Fruit fly (Drosophila melanogaster): Measurements from ENCODE around the gene Rala.
A peak's percentile ranks its signal among the peaks of the same experiment; 100 is the strongest.

The Rala gene

DNA sequence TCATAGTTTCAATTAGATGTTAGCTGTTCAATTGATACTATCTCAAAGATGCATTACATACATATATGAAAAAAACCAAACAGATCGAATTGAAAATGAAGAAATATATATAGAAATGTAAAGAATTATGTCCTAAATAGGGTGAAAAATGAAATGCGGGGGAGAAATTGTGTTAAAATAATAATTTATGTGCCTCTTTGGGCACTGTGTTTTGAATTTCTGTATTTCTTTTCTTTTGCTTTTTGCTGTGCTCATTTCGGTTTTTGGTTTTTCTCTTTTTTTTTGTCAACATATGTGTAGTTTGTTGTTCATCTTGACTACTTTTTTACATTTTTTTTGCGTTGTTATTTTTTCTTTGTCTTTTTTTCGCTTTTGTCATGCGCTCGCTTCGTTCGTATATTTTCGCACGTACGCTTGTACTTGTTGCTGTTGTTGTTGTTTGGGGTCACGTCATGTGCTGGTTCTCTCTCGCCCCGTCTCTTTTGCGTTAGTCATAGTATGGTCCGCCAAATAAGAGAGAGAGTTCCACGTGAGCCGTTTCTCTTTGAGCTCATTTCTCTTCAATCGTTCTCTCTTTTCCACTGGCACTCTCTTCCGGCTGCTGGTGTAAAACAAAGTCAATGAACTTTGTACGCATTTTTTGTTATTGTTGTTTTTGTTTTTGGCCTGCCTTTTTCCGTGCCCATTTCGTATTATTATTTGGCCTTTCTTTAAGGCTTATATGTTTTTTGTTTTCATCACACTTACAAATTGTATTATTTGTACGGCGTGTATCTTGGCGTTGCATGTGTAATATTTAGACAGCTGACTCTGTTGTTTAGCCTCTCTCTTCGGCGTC is 24.1 kb downstream of the Rala start (continued):
- TF ChIP-seq tll (GFP tag; optimal IDR thresholded peaks at IDR 0.05) = no peak
- TF ChIP-seq Med (GFP tag) = peak; percentile 41
- TF ChIP-seq ab (GFP tag; optimal IDR thresholded peaks at IDR 0.05) = no peak
- TF ChIP-seq sd (tag; optimal IDR thresholded peaks at IDR 0.05) = no peak
- TF ChIP-seq Mrtf (GFP tag; IDR thresholded peaks at IDR 0.05) = no peak
- TF ChIP-seq Atf3 (GFP tag; optimal IDR thresholded peaks at IDR 0.05) = no peak
- no peak for TF ChIP-seq cwo (GFP tag; optimal IDR thresholded peaks at IDR 0.05)
- peak; percentile 94 for TF ChIP-seq CG4360 (GFP tag; IDR thresholded peaks at IDR 0.05)
- TF ChIP-seq CG7839 (tag; optimal IDR thresholded peaks at IDR 0.05) = peak; percentile 36
- no peak for TF ChIP-seq grn (GFP tag; optimal IDR thresholded peaks at IDR 0.05)
- TF ChIP-seq Hand (GFP tag; optimal IDR thresholded peaks at IDR 0.05) = no peak
- peak; percentile 22; the same call in 1 of the 4 replicates for TF ChIP-seq Dll (GFP tag; IDR thresholded peaks at IDR 0.05; ENCODE audit: partially characterized antibody)
- TF ChIP-seq CG34376 (GFP tag; optimal IDR thresholded peaks at IDR 0.05) = peak; percentile 34
- TF ChIP-seq dm (GFP tag; optimal IDR thresholded peaks at IDR 0.05) = no peak
- no peak for TF ChIP-seq Neu2 (GFP tag; optimal IDR thresholded peaks at IDR 0.05; ENCODE audit: borderline replicate concordance)
- no peak for TF ChIP-seq corto (GFP tag; optimal IDR thresholded peaks at IDR 0.05)
- no peak for TF ChIP-seq zf30C (GFP tag; optimal IDR thresholded peaks at IDR 0.05)
- peak; percentile 64 for TF ChIP-seq sqz (GFP tag; optimal IDR thresholded peaks at IDR 0.05)
- TF ChIP-seq CG15601 (tag; optimal IDR thresholded peaks at IDR 0.05) = no peak
- no peak for TF ChIP-seq hth (optimal IDR thresholded peaks at IDR 0.05)
- TF ChIP-seq CG32532 (GFP tag; IDR thresholded peaks at IDR 0.05) = peak; percentile 20; the same call in 1 of the 2 replicates
- TF ChIP-seq gcm2 (GFP tag; optimal IDR thresholded peaks at IDR 0.05) = no peak
- no peak for TF ChIP-seq CG6813 (GFP tag; optimal IDR thresholded peaks at IDR 0.05)
- TF ChIP-seq Hr51 (GFP tag; optimal IDR thresholded peaks at IDR 0.05) = peak in 1 of 2 experiments; percentile 49
- peak in 1 of 2 experiments; percentile 87 for TF ChIP-seq Hr78 (GFP tag; optimal IDR thresholded peaks at IDR 0.05)
- no peak for TF ChIP-seq zen (tag; optimal IDR thresholded peaks at IDR 0.05)
- peak; percentile 15 for TF ChIP-seq CG6254 (GFP tag; optimal IDR thresholded peaks at IDR 0.05)
- TF ChIP-seq CG2712 (tag; optimal IDR thresholded peaks at IDR 0.05) = no peak
- no peak for TF ChIP-seq CG31224 (GFP tag; IDR thresholded peaks at IDR 0.05)
- TF ChIP-seq CG17385 (GFP tag; optimal IDR thresholded peaks at IDR 0.05) = peak; percentile 12
- TF ChIP-seq nmo (GFP tag; optimal IDR thresholded peaks at IDR 0.05) = peak; percentile 18
- TF ChIP-seq Spps (tag; optimal IDR thresholded peaks at IDR 0.05) = no peak
- no peak for TF ChIP-seq CG6765 (GFP tag; optimal IDR thresholded peaks at IDR 0.05)
- no peak for TF ChIP-seq CG14860 (GFP tag; IDR thresholded peaks at IDR 0.05; ENCODE audit: partially characterized antibody)
- TF ChIP-seq CG13287 (GFP tag; IDR thresholded peaks at IDR 0.05; ENCODE audit: partially characterized antibody) = peak; percentile 42; the same call in 1 of the 2 replicates
- TF ChIP-seq CG18476 (GFP tag; optimal IDR thresholded peaks at IDR 0.05) = no peak
- no peak for TF ChIP-seq CkIIα-i1 (GFP tag; IDR thresholded peaks at IDR 0.05)
- no peak for TF ChIP-seq YL-1 (GFP tag; optimal IDR thresholded peaks at IDR 0.05)
- no peak for TF ChIP-seq knrl (GFP tag; IDR thresholded peaks at IDR 0.05; ENCODE audit: partially characterized antibody)
- TF ChIP-seq CG18011 (GFP tag; optimal IDR thresholded peaks at IDR 0.05) = no peak
- peak; percentile 99 for TF ChIP-seq CG3163 (GFP tag; optimal IDR thresholded peaks at IDR 0.05)
- no peak for TF ChIP-seq nerfin-1 (tag; optimal IDR thresholded peaks at IDR 0.05)
- TF ChIP-seq HLHmδ (GFP tag; optimal IDR thresholded peaks at IDR 0.05) = no peak
- peak; percentile 31 for TF ChIP-seq CG7556 (GFP tag; optimal IDR thresholded peaks at IDR 0.05)
- no peak for TF ChIP-seq dysf (GFP tag; IDR thresholded peaks at IDR 0.05)
- peak; percentile 24 for TF ChIP-seq Hmr (GFP tag; optimal IDR thresholded peaks at IDR 0.05)
- TF ChIP-seq Fer2 (tag; optimal IDR thresholded peaks at IDR 0.05) = no peak
